Fruit fly (Drosophila melanogaster) whole organism: ENCODE measurements around the gene Slmap.

Experiments used
- CG8478 ChIP-seq: fragments of >200 bp; optimal IDR thresholded peaks from 2 replicates; lab custom pipeline; 2018; ENCODE audit warnings: inconsistent platforms
- Dll ChIP-seq: fragments of >200 bp; optimal IDR thresholded peaks from 2 replicates; lab custom pipeline; 2017
- EcR ChIP-seq, 2 experiments: fragments of >200 bp; optimal IDR thresholded peaks; 2 replicates each; lab custom pipeline; 2017; ENCODE audit warnings: missing biosample characterization in 2 of 2, missing genetic modification characterization in 2 of 2, missing genetic modification reagents in 2 of 2
- pan ChIP-seq: fragments of >200 bp; optimal IDR thresholded peaks from 2 replicates; lab custom pipeline; 2017

dm6 chr2L:22567426-22567825 lies 11.4 kb upstream of the Slmap start:
- no peak for TF ChIP-seq CG8478 (lab: Kevin White, UChicago)
- no peak for TF ChIP-seq pan (lab: Kevin White, UChicago)
- TF ChIP-seq EcR (GFP tag; optimal IDR thresholded peaks at IDR 0.05; lab: Kevin White, UChicago) = no peak
- no peak for TF ChIP-seq Dll (lab: Kevin White, UChicago)
